Worm (Caenorhabditis elegans): ENCODE data around the gene eff-1.

DNA sequence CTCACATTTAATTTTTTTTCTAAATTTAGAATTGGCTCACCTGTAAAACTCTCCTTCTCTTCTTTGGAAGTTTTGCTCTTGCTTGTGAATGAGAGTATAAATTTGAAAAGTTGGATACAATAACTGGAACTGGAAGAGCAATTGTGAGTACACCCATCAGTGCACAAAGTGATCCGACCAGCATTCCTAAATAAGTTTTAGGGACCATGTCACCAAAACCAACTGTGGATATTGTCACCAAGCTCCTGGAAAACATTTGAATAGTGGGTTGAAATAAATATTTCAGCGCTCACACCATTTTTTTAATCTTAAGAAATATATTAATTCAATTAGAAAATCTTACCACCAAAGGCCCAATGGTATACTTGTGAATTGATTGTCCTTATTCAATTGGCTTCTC, 38.2 kb upstream of the eff-1 start:
- no peak for TF ChIP-seq aly-2 (tag; optimal IDR thresholded peaks at IDR 0.05)
- no peak for TF ChIP-seq pqm-1 (tag; optimal IDR thresholded peaks at IDR 0.05)
- TF ChIP-seq tbx-2 (tag; optimal IDR thresholded peaks at IDR 0.05) = no peak
- no peak for TF ChIP-seq fkh-10 (GFP tag; optimal IDR thresholded peaks at IDR 0.05)
- TF ChIP-seq snpc-4 (tag; optimal IDR thresholded peaks at IDR 0.05) = no peak
- TF ChIP-seq fos-1 (tag; optimal IDR thresholded peaks at IDR 0.05) = no peak
- no peak for TF ChIP-seq elt-3 (tag; optimal IDR thresholded peaks at IDR 0.05)
- no peak for TF ChIP-seq ama-1 (optimal IDR thresholded peaks at IDR 0.05)
- no peak for TF ChIP-seq mdl-1 (tag; optimal IDR thresholded peaks at IDR 0.05)
- no peak for TF ChIP-seq elt-1 (tag; optimal IDR thresholded peaks at IDR 0.05)
- TF ChIP-seq jun-1 (tag; optimal IDR thresholded peaks at IDR 0.05) = no peak
